In the genomic region with DNA sequence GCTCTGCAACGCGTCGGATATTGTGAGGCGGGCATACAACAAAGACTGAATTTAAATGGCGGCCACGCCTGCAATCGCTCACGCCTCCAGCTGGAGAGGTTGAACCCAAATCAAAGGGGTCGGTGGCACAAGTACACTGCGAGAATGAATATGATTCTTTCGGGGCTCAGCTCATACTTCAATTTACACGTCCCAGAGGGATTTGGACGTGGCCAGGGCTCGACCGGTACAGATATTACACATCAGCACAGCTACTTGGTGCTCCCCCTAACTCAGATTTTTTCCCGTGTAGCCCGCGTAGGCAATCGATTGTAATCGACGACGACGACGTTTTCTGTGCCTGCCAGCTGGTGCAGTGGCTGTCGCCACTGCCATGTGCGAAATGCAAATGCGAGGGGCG, we compare ENCODE assay signal across 1 fruit fly cellular context.
TF ChIP-seq lines count a peak whose summit lies in the region.

No protein-coding gene starts in this region.

TF ChIP-seq in whole organism, embryonic, 481 proteins besides CTCF, POLR2A, EP300 and RAD21 (continued from another document):
- TF ChIP-seq Scr (GFP tag; IDR thresholded peaks at IDR 0.05; lab: Robert Waterston, UW; ENCODE audit: partially characterized antibody) = no peak
- peak; percentile 84 for TF ChIP-seq Xrp1 (GFP tag; IDR thresholded peaks at IDR 0.05; lab: Robert Waterston, UW)
- no peak for TF ChIP-seq pzg (GFP tag; optimal IDR thresholded peaks at IDR 0.05; lab: Kevin White, UChicago)
- peak; percentile 69 for TF ChIP-seq Ssrp (tag; optimal IDR thresholded peaks at IDR 0.05; lab: Kevin White, UChicago)
- peak; percentile 83 for TF ChIP-seq CG6272 (GFP tag; IDR thresholded peaks at IDR 0.05; lab: Robert Waterston, UW)
- TF ChIP-seq CG7839 (tag; optimal IDR thresholded peaks at IDR 0.05; lab: Kevin White, UChicago) = peak; percentile 84
- TF ChIP-seq caup (GFP tag; optimal IDR thresholded peaks at IDR 0.05; lab: Kevin White, UChicago; ENCODE audit: severe bottlenecking) = peak; percentile 60
- TF ChIP-seq Asciz (GFP tag; optimal IDR thresholded peaks at IDR 0.05; lab: Kevin White, UChicago) = peak; percentile 65
- peak; percentile 46 for TF ChIP-seq Myb (GFP tag; optimal IDR thresholded peaks at IDR 0.05; lab: Kevin White, UChicago)
- peak; percentile 90 for TF ChIP-seq CG34422 (GFP tag; IDR thresholded peaks at IDR 0.05; lab: Robert Waterston, UW)
- peak; percentile 63 for TF ChIP-seq org-1 (GFP tag; optimal IDR thresholded peaks at IDR 0.05; lab: Kevin White, UChicago)
- peak; percentile 68 for TF ChIP-seq CG11398 (GFP tag; optimal IDR thresholded peaks at IDR 0.05; lab: Kevin White, UChicago)
- TF ChIP-seq Ada2b (GFP tag; IDR thresholded peaks at IDR 0.05; lab: Robert Waterston, UW) = peak; percentile 91
- peak; percentile 46; the same call in 1 of the 2 replicates for TF ChIP-seq rib (GFP tag; IDR thresholded peaks at IDR 0.05; lab: Robert Waterston, UW)
- TF ChIP-seq dysf (GFP tag; IDR thresholded peaks at IDR 0.05; lab: Robert Waterston, UW) = peak; percentile 91
- peak in 1 of 3 experiments; percentile 12 for TF ChIP-seq lola (GFP tag; optimal IDR thresholded peaks at IDR 0.05; lab: Kevin White, UChicago)
- TF ChIP-seq Ets97D (GFP tag; optimal IDR thresholded peaks at IDR 0.05; lab: Kevin White, UChicago) = no peak
- peak; percentile 84 for TF ChIP-seq row (GFP tag; IDR thresholded peaks at IDR 0.05; lab: Robert Waterston, UW)
- TF ChIP-seq CG10274 (GFP tag; optimal IDR thresholded peaks at IDR 0.05; lab: Kevin White, UChicago) = peak; percentile 37
- peak; percentile 73 for TF ChIP-seq ems (GFP tag; optimal IDR thresholded peaks at IDR 0.05; lab: Kevin White, UChicago)
- peak; percentile 77 for TF ChIP-seq seq (GFP tag; IDR thresholded peaks at IDR 0.05; lab: Robert Waterston, UW)
- peak; percentile 75 for TF ChIP-seq CG31224 (GFP tag; IDR thresholded peaks at IDR 0.05; lab: Robert Waterston, UW)
- TF ChIP-seq CG14710 (tag; optimal IDR thresholded peaks at IDR 0.05; lab: Kevin White, UChicago) = peak; percentile 23
- no peak for TF ChIP-seq YL-1 (GFP tag; optimal IDR thresholded peaks at IDR 0.05; lab: Kevin White, UChicago)
- TF ChIP-seq Fer1 (GFP tag; optimal IDR thresholded peaks at IDR 0.05; lab: Kevin White, UChicago) = peak; percentile 67
- peak; percentile 37 for TF ChIP-seq wek (GFP tag; optimal IDR thresholded peaks at IDR 0.05; lab: Kevin White, UChicago)
- peak; percentile 66 for TF ChIP-seq nau (GFP tag; optimal IDR thresholded peaks at IDR 0.05; lab: Kevin White, UChicago)
- peak; percentile 55 for TF ChIP-seq CG3281 (GFP tag; optimal IDR thresholded peaks at IDR 0.05; lab: Kevin White, UChicago)
- peak; percentile 61 for TF ChIP-seq fu2 (GFP tag; optimal IDR thresholded peaks at IDR 0.05; lab: Kevin White, UChicago)
- no peak for TF ChIP-seq CG7745 (tag; optimal IDR thresholded peaks at IDR 0.05; lab: Kevin White, UChicago)
- no peak for TF ChIP-seq ac (GFP tag; optimal IDR thresholded peaks at IDR 0.05; lab: Kevin White, UChicago)
- no peak for TF ChIP-seq Hr39 (optimal IDR thresholded peaks at IDR 0.05; lab: Kevin White, UChicago)
- TF ChIP-seq CG17912 (GFP tag; optimal IDR thresholded peaks at IDR 0.05; lab: Kevin White, UChicago) = no peak
- peak; percentile 78 for TF ChIP-seq jing (GFP tag; optimal IDR thresholded peaks at IDR 0.05; lab: Kevin White, UChicago)
- peak; percentile 47 for TF ChIP-seq CG9727 (GFP tag; optimal IDR thresholded peaks at IDR 0.05; lab: Kevin White, UChicago)
- no peak for TF ChIP-seq CG3065 (GFP tag; optimal IDR thresholded peaks at IDR 0.05; lab: Kevin White, UChicago)
- TF ChIP-seq pho (GFP tag; optimal IDR thresholded peaks at IDR 0.05; lab: Kevin White, UChicago) = peak; percentile 35
- TF ChIP-seq CG14965 (GFP tag; optimal IDR thresholded peaks at IDR 0.05; lab: Kevin White, UChicago; ENCODE audit: borderline replicate concordance) = no peak
- TF ChIP-seq CG8281 (tag; optimal IDR thresholded peaks at IDR 0.05; lab: Kevin White, UChicago) = peak; percentile 36
- peak; percentile 88 for TF ChIP-seq Rfx (GFP tag; IDR thresholded peaks at IDR 0.05; lab: Robert Waterston, UW)
- TF ChIP-seq Blimp-1 (GFP tag; optimal IDR thresholded peaks at IDR 0.05; lab: Kevin White, UChicago) = peak; percentile 63
- no peak for TF ChIP-seq br (optimal IDR thresholded peaks at IDR 0.05; lab: Kevin White, UChicago)
- TF ChIP-seq pfk (GFP tag; optimal IDR thresholded peaks at IDR 0.05; lab: Kevin White, UChicago) = no peak
- peak; percentile 39 for TF ChIP-seq CHES-1-like (GFP tag; optimal IDR thresholded peaks at IDR 0.05; lab: Kevin White, UChicago)
- peak; percentile 80 for TF ChIP-seq CG18599 (GFP tag; optimal IDR thresholded peaks at IDR 0.05; lab: Kevin White, UChicago)
- peak; percentile 22 for TF ChIP-seq schlank (tag; optimal IDR thresholded peaks at IDR 0.05; lab: Kevin White, UChicago)
- peak; percentile 98 for TF ChIP-seq Med (GFP tag; lab: Kevin White, UChicago)
- TF ChIP-seq Lim3 (GFP tag; IDR thresholded peaks at IDR 0.05; lab: Robert Waterston, UW) = peak; percentile 53; the same call in 1 of the 2 replicates
- TF ChIP-seq CG4424 (GFP tag; optimal IDR thresholded peaks at IDR 0.05; lab: Kevin White, UChicago) = peak; percentile 78
- peak; percentile 54 for TF ChIP-seq CG9876 (GFP tag; optimal IDR thresholded peaks at IDR 0.05; lab: Kevin White, UChicago)
- TF ChIP-seq sob (GFP tag; IDR thresholded peaks at IDR 0.05; lab: Robert Waterston, UW) = peak; percentile 87
- peak; percentile 70 for TF ChIP-seq CG9609 (GFP tag; optimal IDR thresholded peaks at IDR 0.05; lab: Kevin White, UChicago)
- TF ChIP-seq CG1529 (GFP tag; optimal IDR thresholded peaks at IDR 0.05; lab: Kevin White, UChicago) = peak; percentile 62
- no peak for TF ChIP-seq CG2129 (GFP tag; IDR thresholded peaks at IDR 0.05; lab: Robert Waterston, UW; ENCODE audit: partially characterized antibody)
- peak; percentile 82 for TF ChIP-seq Xbp1 (GFP tag; optimal IDR thresholded peaks at IDR 0.05; lab: Kevin White, UChicago)
- TF ChIP-seq HLH54F (GFP tag; optimal IDR thresholded peaks at IDR 0.05; lab: Kevin White, UChicago) = peak; percentile 68
- peak; percentile 84 for TF ChIP-seq CG1024 (GFP tag; IDR thresholded peaks at IDR 0.05; lab: Robert Waterston, UW)
- TF ChIP-seq bsh (GFP tag; optimal IDR thresholded peaks at IDR 0.05; lab: Kevin White, UChicago) = peak; percentile 25 to 76
- TF ChIP-seq sug (tag; optimal IDR thresholded peaks at IDR 0.05; lab: Kevin White, UChicago) = peak; percentile 23
- no peak for TF ChIP-seq insv (GFP tag; optimal IDR thresholded peaks at IDR 0.05; lab: Kevin White, UChicago)
- peak; percentile 81 for TF ChIP-seq ssp (GFP tag; IDR thresholded peaks at IDR 0.05; lab: Robert Waterston, UW)
- peak; percentile 88 for TF ChIP-seq CG6689 (GFP tag; IDR thresholded peaks at IDR 0.05; lab: Robert Waterston, UW)
- TF ChIP-seq Mes4 (GFP tag; optimal IDR thresholded peaks at IDR 0.05; lab: Kevin White, UChicago) = peak; percentile 56
- TF ChIP-seq Jarid2 (GFP tag; optimal IDR thresholded peaks at IDR 0.05; lab: Kevin White, UChicago) = no peak
- peak; percentile 69 for TF ChIP-seq CG30403 (GFP tag; optimal IDR thresholded peaks at IDR 0.05; lab: Kevin White, UChicago)
- peak; percentile 64 for TF ChIP-seq Six4 (GFP tag; optimal IDR thresholded peaks at IDR 0.05; lab: Kevin White, UChicago)
- TF ChIP-seq repo (GFP tag; optimal IDR thresholded peaks at IDR 0.05; lab: Kevin White, UChicago) = peak; percentile 67
- no peak for TF ChIP-seq unc-4 (GFP tag; IDR thresholded peaks at IDR 0.05; lab: Robert Waterston, UW; ENCODE audit: partially characterized antibody)
- peak; percentile 50; the same call in 1 of the 2 replicates for TF ChIP-seq ham (GFP tag; IDR thresholded peaks at IDR 0.05; lab: Robert Waterston, UW)
- peak; percentile 74 for TF ChIP-seq CG16863 (GFP tag; optimal IDR thresholded peaks at IDR 0.05; lab: Kevin White, UChicago)
- peak; percentile 88 for TF ChIP-seq so (GFP tag; IDR thresholded peaks at IDR 0.05; lab: Robert Waterston, UW)
- no peak for TF ChIP-seq chinmo (GFP tag; IDR thresholded peaks at IDR 0.05; lab: Robert Waterston, UW; ENCODE audit: partially characterized antibody)
- TF ChIP-seq pan (optimal IDR thresholded peaks at IDR 0.05; lab: Kevin White, UChicago) = no peak
- peak in 1 of 2 experiments; percentile 92 for TF ChIP-seq pan (GFP tag; optimal IDR thresholded peaks at IDR 0.05 in 1 of 2, IDR thresholded peaks at IDR 0.05 in 1 of 2)
- peak; percentile 34 for TF ChIP-seq NC2α (GFP tag; optimal IDR thresholded peaks at IDR 0.05; lab: Kevin White, UChicago)
- TF ChIP-seq CG15696 (tag; optimal IDR thresholded peaks at IDR 0.05; lab: Kevin White, UChicago) = no peak
- TF ChIP-seq emc (GFP tag; optimal IDR thresholded peaks at IDR 0.05; lab: Kevin White, UChicago) = peak; percentile 29
- TF ChIP-seq ato (GFP tag; IDR thresholded peaks at IDR 0.05; lab: Robert Waterston, UW; ENCODE audit: partially characterized antibody) = no peak
- TF ChIP-seq btn (GFP tag; optimal IDR thresholded peaks at IDR 0.05; lab: Kevin White, UChicago) = peak; percentile 69
- no peak for TF ChIP-seq B-H2 (GFP tag; optimal IDR thresholded peaks at IDR 0.05; lab: Kevin White, UChicago)
- no peak for TF ChIP-seq CG34376 (GFP tag; optimal IDR thresholded peaks at IDR 0.05; lab: Kevin White, UChicago)
- TF ChIP-seq Hmx (GFP tag; optimal IDR thresholded peaks at IDR 0.05; lab: Kevin White, UChicago) = no peak
- peak; percentile 61; the same call in 1 of the 2 replicates for TF ChIP-seq toy (GFP tag; IDR thresholded peaks at IDR 0.05; lab: Robert Waterston, UW)
- peak; percentile 1 for TF ChIP-seq trh (GFP tag; optimal IDR thresholded peaks at IDR 0.05; lab: Kevin White, UChicago)
- TF ChIP-seq HLH4C (GFP tag; IDR thresholded peaks at IDR 0.05; lab: Robert Waterston, UW; ENCODE audit: partially characterized antibody) = no peak
- TF ChIP-seq CG42726 (GFP tag; IDR thresholded peaks at IDR 0.05; lab: Robert Waterston, UW; ENCODE audit: partially characterized antibody) = no peak
- peak; percentile 69 for TF ChIP-seq CG9215 (GFP tag; IDR thresholded peaks at IDR 0.05; lab: Robert Waterston, UW)
- peak; percentile 71 for TF ChIP-seq Hsf (GFP tag; optimal IDR thresholded peaks at IDR 0.05; lab: Kevin White, UChicago)
- TF ChIP-seq run (tag; optimal IDR thresholded peaks at IDR 0.05; lab: Kevin White, UChicago) = peak; percentile 50
- peak; percentile 14 for TF ChIP-seq tio (GFP tag; optimal IDR thresholded peaks at IDR 0.05; lab: Kevin White, UChicago)
- peak; percentile 42 for TF ChIP-seq CG8359 (GFP tag; optimal IDR thresholded peaks at IDR 0.05; lab: Kevin White, UChicago; ENCODE audit: borderline replicate concordance)
- TF ChIP-seq CG13775 (GFP tag; optimal IDR thresholded peaks at IDR 0.05; lab: Kevin White, UChicago) = peak; percentile 12
- TF ChIP-seq da (GFP tag; optimal IDR thresholded peaks at IDR 0.05; lab: Kevin White, UChicago) = no peak
- TF ChIP-seq CG7928 (GFP tag; optimal IDR thresholded peaks at IDR 0.05; lab: Kevin White, UChicago) = peak; percentile 15
- peak; percentile 50; the same call in 1 of the 2 replicates for TF ChIP-seq chm (GFP tag; IDR thresholded peaks at IDR 0.05; lab: Robert Waterston, UW)
- TF ChIP-seq ind (GFP tag; optimal IDR thresholded peaks at IDR 0.05; lab: Kevin White, UChicago) = peak; percentile 88
- no peak for TF ChIP-seq cad (GFP tag; optimal IDR thresholded peaks at IDR 0.05; lab: Kevin White, UChicago)
- TF ChIP-seq Lhr (GFP tag; optimal IDR thresholded peaks at IDR 0.05; lab: Kevin White, UChicago) = peak; percentile 29
- peak; percentile 26 for TF ChIP-seq CG13123 (GFP tag; optimal IDR thresholded peaks at IDR 0.05; lab: Kevin White, UChicago)
- TF ChIP-seq sna (GFP tag; IDR thresholded peaks at IDR 0.05; lab: Robert Waterston, UW; ENCODE audit: partially characterized antibody) = no peak
- TF ChIP-seq CG17186 (GFP tag; optimal IDR thresholded peaks at IDR 0.05; lab: Kevin White, UChicago) = peak; percentile 44
- peak; percentile 58 for TF ChIP-seq NC2β (GFP tag; optimal IDR thresholded peaks at IDR 0.05; lab: Kevin White, UChicago)
- peak; percentile 68 for TF ChIP-seq NFAT (GFP tag; IDR thresholded peaks at IDR 0.05; lab: Robert Waterston, UW)
- TF ChIP-seq mld (GFP tag; IDR thresholded peaks at IDR 0.05; lab: Robert Waterston, UW; ENCODE audit: partially characterized antibody) = no peak
- peak; percentile 16; the same call in 1 of the 2 replicates for TF ChIP-seq CG8765 (GFP tag; IDR thresholded peaks at IDR 0.05; lab: Robert Waterston, UW)
- peak; percentile 18 for TF ChIP-seq CG18011 (GFP tag; optimal IDR thresholded peaks at IDR 0.05; lab: Kevin White, UChicago)
- TF ChIP-seq CkIIα-i1 (GFP tag; IDR thresholded peaks at IDR 0.05; lab: Robert Waterston, UW) = peak; percentile 54; the same call in 1 of the 2 replicates
- TF ChIP-seq CG17361 (GFP tag; IDR thresholded peaks at IDR 0.05; lab: Robert Waterston, UW) = peak; percentile 68; the same call in 1 of the 3 replicates
- TF ChIP-seq Eip74EF (GFP tag; optimal IDR thresholded peaks at IDR 0.05; lab: Kevin White, UChicago) = peak in 1 of 2 experiments; percentile 53
- peak; percentile 71 to 73 for TF ChIP-seq Pdp1 (GFP tag; optimal IDR thresholded peaks at IDR 0.05; lab: Kevin White, UChicago)
- peak; percentile 73 for TF ChIP-seq CG11085 (GFP tag; IDR thresholded peaks at IDR 0.05; lab: Robert Waterston, UW)
- peak; percentile 70 for TF ChIP-seq her (GFP tag; optimal IDR thresholded peaks at IDR 0.05; lab: Kevin White, UChicago)
- TF ChIP-seq wor (GFP tag; IDR thresholded peaks at IDR 0.05; lab: Robert Waterston, UW) = peak; percentile 80
- no peak for TF ChIP-seq vnd (GFP tag; IDR thresholded peaks at IDR 0.05; lab: Robert Waterston, UW; ENCODE audit: partially characterized antibody)
- no peak for TF ChIP-seq twi (tag; optimal IDR thresholded peaks at IDR 0.05; lab: Kevin White, UChicago)
- no peak for TF ChIP-seq Dll (GFP tag; IDR thresholded peaks at IDR 0.05; lab: Robert Waterston, UW; ENCODE audit: partially characterized antibody)
- peak; percentile 79 for TF ChIP-seq CG2712 (tag; optimal IDR thresholded peaks at IDR 0.05; lab: Kevin White, UChicago)
- peak; percentile 71 for TF ChIP-seq CG12942 (GFP tag; optimal IDR thresholded peaks at IDR 0.05; lab: Kevin White, UChicago)
- TF ChIP-seq CG7987 (GFP tag; optimal IDR thresholded peaks at IDR 0.05; lab: Kevin White, UChicago) = peak; percentile 46
- TF ChIP-seq Doc2 (GFP tag; IDR thresholded peaks at IDR 0.05; lab: Robert Waterston, UW) = peak; percentile 66
- peak; percentile 71 for TF ChIP-seq CG1647 (GFP tag; optimal IDR thresholded peaks at IDR 0.05; lab: Kevin White, UChicago)
- peak; percentile 91 for TF ChIP-seq CG10366 (GFP tag; IDR thresholded peaks at IDR 0.05; lab: Robert Waterston, UW)
- no peak for TF ChIP-seq bbx (GFP tag; IDR thresholded peaks at IDR 0.05; lab: Robert Waterston, UW; ENCODE audit: partially characterized antibody)
- 0 out of 3 replicates have a peak, but pooled peaks have one; percentile 51 for TF ChIP-seq z (GFP tag; IDR thresholded peaks at IDR 0.05; lab: Robert Waterston, UW)
